Worm (Caenorhabditis elegans): Measurements from ENCODE around the gene irld-65.

Gene irld-65

ce11 chrII:2946438-2946837 is 8.7 kb upstream of the irld-65 start, which contains the start of gene srw-79:
Gene srw-79 (plus strand): TSS chrII:2946738.
- no peak for TF ChIP-seq T20F7.1 (GFP tag; optimal IDR thresholded peaks at IDR 0.05)
- no peak for TF ChIP-seq unc-62 (GFP tag; optimal IDR thresholded peaks at IDR 0.05 in 1 of 2)
- no peak for TF ChIP-seq unc-62 (tag; optimal IDR thresholded peaks at IDR 0.05)

ce11 chrII:2943966-2944365 is 6.2 kb upstream of the irld-65 start, which contains the start of the genes irld-50 and irld-49:
Gene irld-50 (minus strand): TSS chrII:2944066.
Gene irld-49 (plus strand): TSS chrII:2944176.
- TF ChIP-seq duxl-1 (tag; optimal IDR thresholded peaks at IDR 0.05; ENCODE audit: poor library complexity): no peak
- no peak for TF ChIP-seq Y5F2A.4 (GFP tag; optimal IDR thresholded peaks at IDR 0.05)
- no peak for TF ChIP-seq saeg-2 (GFP tag; IDR thresholded peaks at IDR 0.05)
- no peak for TF ChIP-seq F10B5.3 (tag; optimal IDR thresholded peaks at IDR 0.05)
- TF ChIP-seq lin-13 (GFP tag; optimal IDR thresholded peaks at IDR 0.05): no peak
- no peak for TF ChIP-seq attf-4 (tag; optimal IDR thresholded peaks at IDR 0.05)
- no peak for TF ChIP-seq skn-1 (tag; optimal IDR thresholded peaks at IDR 0.05)
- TF ChIP-seq vab-7 (GFP tag; IDR thresholded peaks at IDR 0.05): no peak
- no peak for TF ChIP-seq set-16 (GFP tag; IDR thresholded peaks at IDR 0.05)
- TF ChIP-seq lin-38 (GFP tag; IDR thresholded peaks at IDR 0.05): no peak
- TF ChIP-seq zip-11 (GFP tag; IDR thresholded peaks at IDR 0.05): no peak
- no peak for TF ChIP-seq snpc-1.2 (GFP tag; IDR thresholded peaks at IDR 0.05)
- TF ChIP-seq php-3 (GFP tag; IDR thresholded peaks at IDR 0.05): no peak
- TF ChIP-seq zfp-2 (tag; optimal IDR thresholded peaks at IDR 0.05): no peak
- TF ChIP-seq hmg-1.1 (GFP tag; IDR thresholded peaks at IDR 0.05): no peak
- TF ChIP-seq pqm-1 (tag; optimal IDR thresholded peaks at IDR 0.05): no peak
- TF ChIP-seq Y48G9A.11 (GFP tag; IDR thresholded peaks at IDR 0.05): no peak

ce11 chrII:2940747-2941146 is 3.0 kb upstream of the irld-65 start, which contains the start of gene irld-66:
Gene irld-66 (minus strand): TSS chrII:2940847.
- TF ChIP-seq dpl-1 (GFP tag; optimal IDR thresholded peaks at IDR 0.05) (no peak), snpc-1.2 (GFP tag; IDR thresholded peaks at IDR 0.05) (no peak), Y105C5A.15 (GFP tag; IDR thresholded peaks at IDR 0.05) (no peak), nhr-41 (GFP tag; IDR thresholded peaks at IDR 0.05) (no peak), pha-4 (GFP tag; IDR thresholded peaks at IDR 0.05) (no peak), pha-4 (tag; optimal IDR thresholded peaks at IDR 0.05) (no peak), tag-97 (GFP tag; IDR thresholded peaks at IDR 0.05) (no peak), ama-1 (optimal IDR thresholded peaks at IDR 0.05) (no peak), daf-16 (GFP tag; optimal IDR thresholded peaks at IDR 0.05) (no peak), daf-16 (tag; optimal IDR thresholded peaks at IDR 0.05) (no peak), rbr-2 (tag; optimal IDR thresholded peaks at IDR 0.05) (no peak), vab-7 (GFP tag; IDR thresholded peaks at IDR 0.05) (no peak), dmd-9 (GFP tag; IDR thresholded peaks at IDR 0.05) (no peak), ztf-11 (tag; optimal IDR thresholded peaks at IDR 0.05) (no peak)

ce11 chrII:2939681-2940080 is 1.9 kb upstream of the irld-65 start:
- TF ChIP-seq lim-7 (GFP tag; IDR thresholded peaks at IDR 0.05) (no peak), mes-2 (tag; optimal IDR thresholded peaks at IDR 0.05; ENCODE audit: poor library complexity, severe bottlenecking) (no peak), ZK546.5 (tag; optimal IDR thresholded peaks at IDR 0.05) (no peak), dmd-6 (GFP tag; IDR thresholded peaks at IDR 0.05) (no peak), ama-1 (optimal IDR thresholded peaks at IDR 0.05) (no peak), aha-1 (tag) (peak; percentile 34)

- TF ChIP-seq Y75B8A.6 (GFP tag; IDR thresholded peaks at IDR 0.05) (no peak), dmd-6 (GFP tag; IDR thresholded peaks at IDR 0.05) (no peak), mxl-3 (GFP tag; optimal IDR thresholded peaks at IDR 0.05) (no peak), dpl-1 (GFP tag; optimal IDR thresholded peaks at IDR 0.05) (no peak), F10B5.3 (tag; optimal IDR thresholded peaks at IDR 0.05) (no peak), aly-2 (tag; optimal IDR thresholded peaks at IDR 0.05) (no peak), mes-2 (tag; optimal IDR thresholded peaks at IDR 0.05; ENCODE audit: poor library complexity, severe bottlenecking) (no peak), set-16 (GFP tag; IDR thresholded peaks at IDR 0.05) (no peak)
Observed at ce11 chrII:2934354-2934753, 3.4 kb downstream of the irld-65 start, which contains the start of gene irld-67. Gene irld-67 (minus strand): TSS chrII:2934454.
